Fruit fly (Drosophila melanogaster): Measurements from ENCODE around the gene Prp6.

- TF ChIP-seq CG15336 (GFP tag; IDR thresholded peaks at IDR 0.05) = no peak
- TF ChIP-seq CG6854 (GFP tag; optimal IDR thresholded peaks at IDR 0.05) = no peak
- TF ChIP-seq Met (GFP tag; optimal IDR thresholded peaks at IDR 0.05) = no peak
- TF ChIP-seq CG32006 (GFP tag; optimal IDR thresholded peaks at IDR 0.05) = no peak
- TF ChIP-seq CG6163 (GFP tag; IDR thresholded peaks at IDR 0.05) = no peak
- TF ChIP-seq dac (GFP tag; optimal IDR thresholded peaks at IDR 0.05) = no peak
These were observed 23.6 kb upstream of the Prp6 start for dm6 chr3L:18881613-18882012.

All from whole organism, prepupa.